Worm (Caenorhabditis elegans): ENCODE results near the gene F15E6.5.

DNA sequence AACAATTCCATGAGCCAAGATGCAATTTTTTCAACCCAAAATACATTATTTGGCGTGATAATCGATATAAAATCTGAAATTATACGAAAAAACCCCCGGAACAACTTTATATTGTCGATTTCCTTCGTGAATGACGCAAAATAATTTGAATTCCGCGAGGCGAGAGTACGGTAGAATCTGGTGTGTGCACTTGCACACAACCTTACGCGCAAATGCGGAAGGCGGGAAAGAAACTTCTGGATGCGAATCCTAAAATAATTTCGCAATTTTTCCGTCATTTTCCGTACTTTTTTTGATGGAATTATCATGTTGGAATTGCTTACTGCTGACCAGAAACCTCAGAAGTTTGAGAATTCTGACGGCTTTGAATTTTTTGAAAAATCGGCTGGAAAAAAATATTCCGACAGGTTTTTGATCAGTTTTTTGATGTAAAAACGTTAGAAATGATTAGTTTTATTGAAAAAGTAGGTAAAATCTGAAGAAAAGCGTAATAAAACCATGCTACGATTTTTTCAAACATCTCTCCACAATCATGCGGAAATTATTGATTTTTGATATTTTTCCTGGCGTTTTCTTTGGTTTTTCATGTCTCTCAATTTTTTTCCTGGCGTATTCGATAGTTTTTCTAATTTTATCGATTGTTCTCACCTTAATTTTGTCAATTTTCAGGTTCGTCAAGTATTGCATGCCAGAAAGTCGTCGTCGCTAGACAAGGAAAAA, 18.0 kb downstream of the F15E6.5 start, which contains the start of gene set-9:
- TF ChIP-seq hlh-1 (tag; optimal IDR thresholded peaks at IDR 0.05): no peak
- TF ChIP-seq unc-62 (GFP tag; optimal IDR thresholded peaks at IDR 0.05): no peak
- TF ChIP-seq unc-120 (tag; optimal IDR thresholded peaks at IDR 0.05; ENCODE audit: poor library complexity, severe bottlenecking): no peak
- TF ChIP-seq lsy-2 (tag; optimal IDR thresholded peaks at IDR 0.05): peak; percentile 13
- no peak for TF ChIP-seq mep-1 (tag; optimal IDR thresholded peaks at IDR 0.05)
